Worm (Caenorhabditis elegans): ENCODE data around the gene ubc-9.

DNA sequence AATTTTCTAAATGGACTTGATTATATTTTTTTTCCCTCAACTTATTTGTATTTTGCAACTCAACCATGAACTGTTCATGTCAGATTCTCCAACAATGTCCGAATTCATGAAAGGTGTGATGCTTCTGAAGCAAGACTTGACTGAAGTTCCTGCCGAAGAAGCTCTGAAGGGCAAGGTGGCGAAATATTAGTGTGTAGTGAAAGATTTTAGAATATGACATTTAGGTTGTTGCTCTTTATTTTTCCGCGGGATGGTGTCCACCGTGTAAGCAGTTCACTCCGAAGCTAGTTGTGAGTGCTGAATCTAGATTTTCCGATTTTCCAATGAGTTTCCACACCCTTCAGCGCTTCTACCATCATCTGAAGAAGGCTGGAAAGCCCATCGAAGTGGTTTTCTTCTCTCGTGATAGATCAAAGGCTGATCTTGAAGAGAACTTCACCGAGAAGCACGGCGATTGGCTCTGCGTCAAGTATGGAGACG is 1.6 kb downstream of the ubc-9 start, which contains the start of gene F29B9.5:
- TF ChIP-seq Y5F2A.4 (GFP tag; optimal IDR thresholded peaks at IDR 0.05), result no peak
- no peak for TF ChIP-seq nhr-41 (GFP tag; IDR thresholded peaks at IDR 0.05)
- TF ChIP-seq nhr-10 (tag; optimal IDR thresholded peaks at IDR 0.05), result no peak
- no peak for TF ChIP-seq dmd-6 (GFP tag; IDR thresholded peaks at IDR 0.05)
- TF ChIP-seq zfp-3 (GFP tag; conservative IDR thresholded peaks at IDR 0.05), result no peak
- TF ChIP-seq egl-27 (tag; optimal IDR thresholded peaks at IDR 0.05), result no peak
- no peak for TF ChIP-seq ceh-62 (tag; optimal IDR thresholded peaks at IDR 0.05)

All from whole organism, L4 larva.